Worm (Caenorhabditis elegans): Measurements from ENCODE around the gene twk-49.
A peak's percentile ranks its signal among the peaks of the same experiment; 100 is the strongest.

DNA sequence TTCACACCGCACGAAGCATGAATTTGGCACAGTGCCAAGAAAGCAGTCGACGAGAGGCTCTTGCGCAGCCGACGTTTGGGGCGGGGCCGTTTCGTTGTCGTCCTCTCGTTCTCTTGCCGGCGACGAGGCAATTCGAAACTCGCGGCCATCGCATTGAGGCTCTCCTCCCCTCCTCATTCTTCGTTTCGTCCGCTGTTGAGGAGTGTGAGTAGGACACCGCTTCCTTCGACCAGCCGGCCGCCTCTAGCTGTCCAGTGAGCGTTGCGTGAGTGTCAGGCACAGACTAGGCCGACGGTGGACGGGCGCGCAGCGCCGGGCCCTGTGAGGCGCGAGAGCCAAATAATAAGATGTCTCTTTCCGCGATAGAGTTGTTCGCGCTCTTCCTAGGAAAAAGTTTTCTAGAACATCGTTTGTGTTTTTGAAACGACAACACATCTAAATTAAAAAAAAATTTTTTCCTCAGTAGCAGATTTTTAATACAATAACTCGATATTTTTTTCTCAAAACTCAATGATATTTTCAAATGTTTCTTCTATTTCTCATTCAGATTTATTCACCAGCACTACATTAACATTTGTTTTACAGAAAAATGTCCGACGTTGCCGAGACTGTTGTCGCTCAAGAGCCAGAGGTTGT is 7.0 kb downstream of the twk-49 start, which contains the start of the genes T28D9.11 and T28D9.1:
- TF ChIP-seq ceh-16 (tag; optimal IDR thresholded peaks at IDR 0.05), result peak; percentile 5
- TF ChIP-seq elt-3 (tag; optimal IDR thresholded peaks at IDR 0.05), result no peak
- TF ChIP-seq ZK546.5 (tag; optimal IDR thresholded peaks at IDR 0.05), result no peak
- no peak for TF ChIP-seq elt-1 (tag; optimal IDR thresholded peaks at IDR 0.05)
- TF ChIP-seq lin-13 (GFP tag; optimal IDR thresholded peaks at IDR 0.05), result peak; percentile 19
